Worm (Caenorhabditis elegans): Measurements from ENCODE around the gene snx-17.

Gene snx-17

ce11 chrX:13164301-13164700, 42.2 kb upstream of the snx-17 start:
- TF ChIP-seq madf-6 (GFP tag; IDR thresholded peaks at IDR 0.05): no peak
- no peak for TF ChIP-seq nfyb-1 (GFP tag; IDR thresholded peaks at IDR 0.05)
- no peak for TF ChIP-seq ztf-26 (tag; optimal IDR thresholded peaks at IDR 0.05)
- TF ChIP-seq ztf-22 (GFP tag; optimal IDR thresholded peaks at IDR 0.05): no peak
- no peak for TF ChIP-seq K11D2.4 (GFP tag; IDR thresholded peaks at IDR 0.05)
- TF ChIP-seq F37B4.10 (GFP tag; IDR thresholded peaks at IDR 0.05): no peak
- no peak for TF ChIP-seq ceh-58 (GFP tag; IDR thresholded peaks at IDR 0.05)
- TF ChIP-seq snpc-3.4 (tag; optimal IDR thresholded peaks at IDR 0.05): no peak
- no peak for TF ChIP-seq cebp-1 (GFP tag; IDR thresholded peaks at IDR 0.05)
- peak; percentile 18 for TF ChIP-seq cebp-1 (tag; optimal IDR thresholded peaks at IDR 0.05)
- TF ChIP-seq mel-28 (tag; optimal IDR thresholded peaks at IDR 0.05; ENCODE audit: borderline replicate concordance): peak; percentile 2
- no peak for TF ChIP-seq F33H1.4 (GFP tag; IDR thresholded peaks at IDR 0.05)
- TF ChIP-seq mcd-1 (GFP tag; IDR thresholded peaks at IDR 0.05): no peak
- TF ChIP-seq somi-1 (GFP tag; optimal IDR thresholded peaks at IDR 0.05): peak; percentile 36
- TF ChIP-seq sdz-38 (tag; optimal IDR thresholded peaks at IDR 0.05): no peak
- no peak for TF ChIP-seq F10E7.11 (tag; optimal IDR thresholded peaks at IDR 0.05)
- TF ChIP-seq zim-3 (tag; optimal IDR thresholded peaks at IDR 0.05): no peak
- no peak for TF ChIP-seq hmg-1.2 (GFP tag; IDR thresholded peaks at IDR 0.05)
- TF ChIP-seq tbx-9 (tag; optimal IDR thresholded peaks at IDR 0.05; ENCODE audit: borderline replicate concordance): no peak
- no peak for TF ChIP-seq athp-1 (tag; optimal IDR thresholded peaks at IDR 0.05)
- no peak for TF ChIP-seq C17E4.6 (GFP tag; IDR thresholded peaks at IDR 0.05)
- no peak for TF ChIP-seq ceh-27 (GFP tag; optimal IDR thresholded peaks at IDR 0.05)
- no peak for TF ChIP-seq Y67H2A.10 (GFP tag; conservative IDR thresholded peaks at IDR 0.05)
- peak; percentile 16 for TF ChIP-seq chd-7 (tag; optimal IDR thresholded peaks at IDR 0.05)
- TF ChIP-seq ccch-3 (GFP tag; optimal IDR thresholded peaks at IDR 0.05): no peak
- no peak for TF ChIP-seq tlf-1 (GFP tag; optimal IDR thresholded peaks at IDR 0.05)
- TF ChIP-seq nhr-80 (tag; optimal IDR thresholded peaks at IDR 0.05): no peak
- TF ChIP-seq repo-1 (tag; optimal IDR thresholded peaks at IDR 0.05): no peak
- TF ChIP-seq bed-1 (GFP tag; IDR thresholded peaks at IDR 0.05): no peak

ce11 chrX:13163185-13163584, 41.1 kb upstream of the snx-17 start:
- TF ChIP-seq bed-2 (GFP tag; IDR thresholded peaks at IDR 0.05) (no peak), Y53F4B.3 (GFP tag; IDR thresholded peaks at IDR 0.05) (no peak), nhr-80 (tag; optimal IDR thresholded peaks at IDR 0.05) (peak; percentile 69)

ce11 chrX:13162351-13163038, 40.4 kb upstream of the snx-17 start:
- no peak for TF ChIP-seq ama-1 (optimal IDR thresholded peaks at IDR 0.05)
- no peak for TF ChIP-seq ama-1 (GFP tag; optimal IDR thresholded peaks at IDR 0.05)
- no peak for TF ChIP-seq ceh-58 (GFP tag; IDR thresholded peaks at IDR 0.05)
- TF ChIP-seq sdz-38 (tag; optimal IDR thresholded peaks at IDR 0.05): no peak
- TF ChIP-seq ztf-22 (GFP tag; optimal IDR thresholded peaks at IDR 0.05): no peak
- no peak for TF ChIP-seq hsf-1 (GFP tag; IDR thresholded peaks at IDR 0.05)
- no peak for TF ChIP-seq B0019.2 (GFP tag; conservative IDR thresholded peaks at IDR 0.05)
- no peak for TF ChIP-seq ets-4 (GFP tag; optimal IDR thresholded peaks at IDR 0.05)
- TF ChIP-seq Y53F4B.3 (GFP tag; IDR thresholded peaks at IDR 0.05): no peak
- TF ChIP-seq lsy-27 (tag; optimal IDR thresholded peaks at IDR 0.05; ENCODE audit: borderline replicate concordance, insufficient read depth): no peak
- TF ChIP-seq repo-1 (tag; optimal IDR thresholded peaks at IDR 0.05): no peak
- TF ChIP-seq ztf-6 (GFP tag; IDR thresholded peaks at IDR 0.05): no peak
- no peak for TF ChIP-seq atf-7 (tag; optimal IDR thresholded peaks at IDR 0.05)
- no peak for TF ChIP-seq pha-4 (tag; optimal IDR thresholded peaks at IDR 0.05)
- TF ChIP-seq F39B2.1 (GFP tag; IDR thresholded peaks at IDR 0.05): no peak
- TF ChIP-seq chd-7 (tag; optimal IDR thresholded peaks at IDR 0.05): no peak
- TF ChIP-seq nhr-90 (tag; optimal IDR thresholded peaks at IDR 0.05): no peak
- TF ChIP-seq ztf-3 (GFP tag; optimal IDR thresholded peaks at IDR 0.05): no peak
- no peak for TF ChIP-seq cebp-2 (GFP tag; IDR thresholded peaks at IDR 0.05)

Data from whole organism, young adult.